Fruit fly (Drosophila melanogaster) whole organism, embryonic: ENCODE measurements around the gene Tnks.

Source experiments
- CG10959 ChIP-seq: fragments of 200-800 bp; sonication (Bioruptor generic); IDR thresholded peaks from 2 replicates; pipeline ENCODE4 v1.3.6; 2022; ENCODE audit warnings: missing biosample characterization, missing genetic modification characterization
- CG11085 ChIP-seq: fragments of 200-800 bp; sonication (Bioruptor generic); IDR thresholded peaks from 2 replicates; pipeline ENCODE4 v1.3.6; 2022; ENCODE audit warnings: missing biosample characterization, missing genetic modification characterization
- CG12071 ChIP-seq: fragments of 200-800 bp; sonication (Bioruptor generic); optimal IDR thresholded peaks from 3 replicates; lab custom pipeline; 2018; ENCODE audit warnings: missing biosample characterization, mild to moderate bottlenecking, missing genetic modification characterization
- CG13287 ChIP-seq: fragments of 200-800 bp; sonication (Bioruptor generic); IDR thresholded peaks from 2 replicates; pipeline ENCODE4 v1.3.6; 2022; ENCODE audit warnings: missing biosample characterization, missing genetic modification characterization; ENCODE audit not compliant: partially characterized antibody
- CG1602 ChIP-seq: fragments of 200-800 bp; sonication (Bioruptor generic); optimal IDR thresholded peaks from 3 replicates; lab custom pipeline; 2016; ENCODE audit warnings: missing biosample characterization, missing genetic modification characterization
- CG17612 ChIP-seq: fragments of 200-800 bp; sonication (Bioruptor generic); IDR thresholded peaks from 2 replicates; pipeline ENCODE4 v1.3.6; 2022; ENCODE audit warnings: missing biosample characterization, missing genetic modification characterization
- CG1792 ChIP-seq: fragments of 200-800 bp; sonication (Bioruptor generic); optimal IDR thresholded peaks from 2 replicates; lab custom pipeline; 2016; ENCODE audit warnings: missing biosample characterization, missing genetic modification characterization
- CG18764 ChIP-seq: fragments of 200-800 bp; sonication (Bioruptor generic); optimal IDR thresholded peaks from 3 replicates; lab custom pipeline; 2016; ENCODE audit warnings: missing biosample characterization, missing genetic modification characterization
- CG31441 ChIP-seq: fragments of 200-800 bp; sonication (Bioruptor generic); IDR thresholded peaks from 2 replicates; pipeline ENCODE4 v1.3.6; 2022; ENCODE audit warnings: missing biosample characterization, missing genetic modification characterization
- CG32767 ChIP-seq: fragments of 200-800 bp; sonication (Bioruptor generic); IDR thresholded peaks from 2 replicates; pipeline ENCODE4 v1.3.6; 2022; ENCODE audit warnings: missing biosample characterization, missing genetic modification characterization
- CG4617 ChIP-seq: fragments of 200-800 bp; sonication (Bioruptor generic); optimal IDR thresholded peaks from 3 replicates; lab custom pipeline; 2016; ENCODE audit warnings: missing biosample characterization, missing genetic modification characterization, borderline replicate concordance
- CG4820 ChIP-seq: fragments of 200-800 bp; sonication (Bioruptor generic); optimal IDR thresholded peaks from 3 replicates; lab custom pipeline; 2016; ENCODE audit warnings: missing biosample characterization, missing genetic modification characterization
- CG7357 ChIP-seq: fragments of 200-800 bp; sonication (Bioruptor generic); IDR thresholded peaks from 3 replicates; pipeline ENCODE4 v1.3.6; 2022; ENCODE audit warnings: missing biosample characterization, missing genetic modification characterization
- CG9215 ChIP-seq: fragments of 200-800 bp; sonication (Bioruptor generic); IDR thresholded peaks from 2 replicates; pipeline ENCODE4 v1.3.6; 2022; ENCODE audit warnings: missing biosample characterization, missing genetic modification characterization
- CG9437 ChIP-seq: fragments of 200-800 bp; sonication (Bioruptor generic); optimal IDR thresholded peaks from 2 replicates; lab custom pipeline; 2018; ENCODE audit warnings: missing biosample characterization, mild to moderate bottlenecking, missing genetic modification characterization
- CG9876 ChIP-seq: fragments of 200-800 bp; sonication (Bioruptor generic); optimal IDR thresholded peaks from 2 replicates; lab custom pipeline; 2016; ENCODE audit warnings: missing biosample characterization, missing genetic modification characterization
- CTCF ChIP-seq: fragments of 200-800 bp; sonication (Bioruptor generic); optimal IDR thresholded peaks from 2 replicates; lab custom pipeline; 2017; ENCODE audit warnings: missing biosample characterization, mild to moderate bottlenecking, missing genetic modification characterization, moderate library complexity
- Camta ChIP-seq: fragments of 200-800 bp; sonication (Bioruptor generic); optimal IDR thresholded peaks from 2 replicates; lab custom pipeline; 2016; ENCODE audit warnings: missing biosample characterization, missing genetic modification characterization
- Doc2 ChIP-seq: fragments of 200-800 bp; sonication (Bioruptor generic); IDR thresholded peaks from 2 replicates; pipeline ENCODE4 v1.3.6; 2022; ENCODE audit warnings: missing biosample characterization, missing genetic modification characterization
- Fer2 ChIP-seq: fragments of 200-800 bp; sonication (Bioruptor generic); optimal IDR thresholded peaks from 2 replicates; lab custom pipeline; 2018; ENCODE audit warnings: missing biosample characterization, mild to moderate bottlenecking, missing genetic modification characterization, moderate library complexity
- HLH3B ChIP-seq: fragments of 200-800 bp; sonication (Bioruptor generic); IDR thresholded peaks from 2 replicates; pipeline ENCODE4 v1.3.6; 2022; ENCODE audit warnings: missing biosample characterization, missing genetic modification characterization
- Hr3 ChIP-seq: fragments of 200-800 bp; sonication (Bioruptor generic); optimal IDR thresholded peaks from 3 replicates; lab custom pipeline; 2016; ENCODE audit warnings: missing biosample characterization, missing genetic modification characterization
- Jarid2 ChIP-seq: fragments of 200-800 bp; sonication (Bioruptor generic); optimal IDR thresholded peaks from 3 replicates; lab custom pipeline; 2017; ENCODE audit warnings: mild to moderate bottlenecking, missing biosample characterization, missing genetic modification reagents, missing genetic modification characterization
- Lim3 ChIP-seq: fragments of 200-800 bp; sonication (Bioruptor generic); IDR thresholded peaks from 2 replicates; pipeline ENCODE4 v1.3.6; 2022; ENCODE audit warnings: missing biosample characterization, missing genetic modification characterization
- Med ChIP-seq: fragments of 200-800 bp; sonication (Bioruptor generic); peaks from one replicate; lab custom pipeline; 2016; ENCODE audit warnings: missing biosample characterization, missing genetic modification characterization, mild to moderate bottlenecking, inconsistent platforms, moderate library complexity
- Mes4 ChIP-seq: fragments of 200-800 bp; sonication (Bioruptor generic); optimal IDR thresholded peaks from 2 replicates; lab custom pipeline; 2016; ENCODE audit warnings: missing biosample characterization, missing genetic modification characterization
- NC2α ChIP-seq: fragments of 200-800 bp; sonication (Bioruptor generic); optimal IDR thresholded peaks from 2 replicates; lab custom pipeline; 2016; ENCODE audit warnings: missing biosample characterization, missing genetic modification characterization
- Nf-YB ChIP-seq: fragments of 200-800 bp; sonication (Bioruptor generic); optimal IDR thresholded peaks from 3 replicates; lab custom pipeline; 2019; ENCODE audit warnings: missing biosample characterization, mild to moderate bottlenecking, missing genetic modification characterization, moderate library complexity
- ci ChIP-seq: fragments of 200-800 bp; sonication (Bioruptor generic); IDR thresholded peaks from 3 replicates; pipeline ENCODE4 v1.3.6; 2022; ENCODE audit warnings: missing biosample characterization, missing genetic modification characterization
- da ChIP-seq: fragments of 200-800 bp; sonication (Bioruptor generic); optimal IDR thresholded peaks from 2 replicates; lab custom pipeline; 2016; ENCODE audit warnings: missing biosample characterization, missing genetic modification characterization
- dmrt99B ChIP-seq: fragments of 200-800 bp; sonication (Bioruptor generic); optimal IDR thresholded peaks from 2 replicates; lab custom pipeline; 2018; ENCODE audit warnings: missing biosample characterization, mild to moderate bottlenecking, missing genetic modification characterization, moderate library complexity
- esg ChIP-seq: fragments of 200-800 bp; sonication (Bioruptor generic); conservative IDR thresholded peaks from 2 replicates; pipeline ENCODE4 v1.3.6; 2022; ENCODE audit warnings: missing biosample characterization, missing genetic modification characterization
- gcm2 ChIP-seq: fragments of 200-800 bp; sonication (Bioruptor generic); optimal IDR thresholded peaks from 2 replicates; lab custom pipeline; 2016; ENCODE audit warnings: missing biosample characterization, missing genetic modification characterization
- gro ChIP-seq: fragments of 200-800 bp; sonication (Bioruptor generic); optimal IDR thresholded peaks from 2 replicates; lab custom pipeline; 2016; ENCODE audit warnings: missing biosample characterization, missing genetic modification characterization
- ham ChIP-seq: fragments of 200-800 bp; sonication (Bioruptor generic); IDR thresholded peaks from 2 replicates; pipeline ENCODE4 v1.3.6; 2022; ENCODE audit warnings: missing biosample characterization, missing genetic modification characterization
- lov ChIP-seq, 2 experiments: fragments of 200-800 bp in 1 of 2; fragments of >200 bp in 1 of 2; sonication (Bioruptor generic) in 1 of 2; IDR thresholded peaks in 1 of 2; optimal IDR thresholded peaks in 1 of 2; 2 replicates in 1 of 2; 3 replicates in 1 of 2; pipeline versions ENCODE4 v1.3.6 to Lab custom; 2017 to 2022; ENCODE audit warnings: missing biosample characterization in 1 of 2, missing genetic modification characterization in 1 of 2
- oc ChIP-seq: fragments of 200-800 bp; sonication (Bioruptor generic); optimal IDR thresholded peaks from 2 replicates; lab custom pipeline; 2018; ENCODE audit warnings: missing biosample characterization, mild to moderate bottlenecking, missing genetic modification characterization, moderate library complexity
- odd ChIP-seq: fragments of 200-800 bp; sonication (Bioruptor generic); optimal IDR thresholded peaks from 2 replicates; lab custom pipeline; 2017; ENCODE audit warnings: missing biosample characterization, mild to moderate bottlenecking, missing genetic modification characterization
- prd ChIP-seq, 3 experiments: fragments of >200 bp in 2 of 3; fragments of 200-800 bp in 1 of 3; sonication (Bioruptor generic) in 1 of 3; optimal IDR thresholded peaks in 2 of 3; IDR thresholded peaks in 1 of 3; 2 replicates in 2 of 3; 3 replicates in 1 of 3; pipeline versions ENCODE4 v1.3.6 to Lab custom; 2017 to 2022; ENCODE audit warnings: missing biosample characterization in 1 of 3, missing genetic modification characterization in 1 of 3
- pum ChIP-seq: fragments of 200-800 bp; sonication (Bioruptor generic); optimal IDR thresholded peaks from 2 replicates; lab custom pipeline; 2016; ENCODE audit warnings: missing biosample characterization, missing genetic modification characterization
- pzg ChIP-seq: fragments of 200-800 bp; sonication (Bioruptor generic); optimal IDR thresholded peaks from 3 replicates; lab custom pipeline; 2018; ENCODE audit warnings: missing biosample characterization, mild to moderate bottlenecking, missing genetic modification characterization, moderate library complexity
- repo ChIP-seq: fragments of 200-800 bp; sonication (Bioruptor generic); optimal IDR thresholded peaks from 2 replicates; lab custom pipeline; 2016; ENCODE audit warnings: missing biosample characterization, missing genetic modification characterization
- sens-2 ChIP-seq: fragments of 200-800 bp; sonication (Bioruptor generic); IDR thresholded peaks from 2 replicates; pipeline ENCODE4 v1.3.6; 2022; ENCODE audit warnings: missing biosample characterization, missing genetic modification characterization
- sug ChIP-seq: fragments of 200-800 bp; optimal IDR thresholded peaks from 2 replicates; lab custom pipeline; 2019; ENCODE audit warnings: missing biosample characterization, mild to moderate bottlenecking, missing genetic modification characterization, moderate library complexity
- tll ChIP-seq, 2 experiments: fragments of 200-800 bp in 1 of 2; fragments of >200 bp in 1 of 2; sonication (Bioruptor generic) in 1 of 2; optimal IDR thresholded peaks; 2 replicates each; lab custom pipeline; 2017 to 2019; ENCODE audit warnings: missing biosample characterization in 2 of 2, missing genetic modification characterization in 2 of 2, mild to moderate bottlenecking in 1 of 2, moderate library complexity in 1 of 2
- vnd ChIP-seq: fragments of 200-800 bp; sonication (Bioruptor generic); IDR thresholded peaks from 3 replicates; pipeline ENCODE4 v1.3.6; 2022; ENCODE audit warnings: missing biosample characterization, missing genetic modification characterization; ENCODE audit not compliant: partially characterized antibody
- vvl ChIP-seq: fragments of 200-800 bp; sonication (Bioruptor generic); IDR thresholded peaks from 2 replicates; pipeline ENCODE4 v1.3.6; 2022; ENCODE audit warnings: missing biosample characterization, missing genetic modification characterization
- wor ChIP-seq: fragments of 200-800 bp; sonication (Bioruptor generic); IDR thresholded peaks from 2 replicates; pipeline ENCODE4 v1.3.6; 2022; ENCODE audit warnings: missing biosample characterization, missing genetic modification characterization
- zfh1 ChIP-seq: fragments of 200-800 bp; sonication (Bioruptor generic); IDR thresholded peaks from 3 replicates; pipeline ENCODE4 v1.3.6; 2022; ENCODE audit warnings: missing biosample characterization, missing genetic modification characterization

The Tnks gene

dm6 chr3R:25646882-25647518 lies 14.1 kb downstream of the Tnks start (continued):
- TF ChIP-seq odd (peak; percentile 80), Doc2 (GFP tag; lab: Robert Waterston, UW) (peak; percentile 69; the same call in 1 of the 2 replicates), CG1792 (GFP tag; lab: Kevin White, UChicago) (peak; percentile 93), CG17612 (peak; percentile 75; the same call in 1 of the 2 replicates), tll (GFP tag; optimal IDR thresholded peaks at IDR 0.05; lab: Kevin White, UChicago) (peak; percentile 58 to 74), gcm2 (peak; percentile 84), prd (optimal IDR thresholded peaks at IDR 0.05; lab: Kevin White, UChicago) (no peak), prd (GFP tag; IDR thresholded peaks at IDR 0.05; lab: Robert Waterston, UW) (peak; percentile 96), Med (peak; percentile 99), CG31441 (GFP tag; lab: Robert Waterston, UW) (peak; percentile 89), Camta (GFP tag; lab: Kevin White, UChicago) (peak; percentile 91), Mes4 (GFP tag; lab: Kevin White, UChicago) (peak; percentile 93), NC2α (GFP tag; lab: Kevin White, UChicago) (peak; percentile 87), Nf-YB (GFP tag; lab: Kevin White, UChicago) (peak; percentile 73), oc (tag; lab: Kevin White, UChicago) (peak; percentile 77), CG7357 (GFP tag; lab: Robert Waterston, UW) (peak; percentile 84), gro (GFP tag; lab: Kevin White, UChicago) (peak; percentile 94), sens-2 (GFP tag; lab: Robert Waterston, UW) (peak; percentile 80), CG11085 (peak; percentile 91), CG32767 (GFP tag; lab: Robert Waterston, UW) (peak; percentile 83), sug (tag; lab: Kevin White, UChicago) (peak; percentile 96), zfh1 (GFP tag; lab: Robert Waterston, UW) (peak; percentile 91), Jarid2 (GFP tag; lab: Kevin White, UChicago) (peak; percentile 75), pzg (GFP tag; lab: Kevin White, UChicago) (peak; percentile 91), repo (GFP tag; lab: Kevin White, UChicago) (peak; percentile 90), CG4617 (peak; percentile 83), ham (peak; percentile 82), wor (peak; percentile 81; the same call in 1 of the 2 replicates), Hr3 (GFP tag; lab: Kevin White, UChicago) (peak; percentile 94), pum (GFP tag; lab: Kevin White, UChicago) (peak; percentile 96), CG18764 (GFP tag; lab: Kevin White, UChicago) (peak; percentile 87), lov (optimal IDR thresholded peaks at IDR 0.05; lab: Kevin White, UChicago) (no peak), lov (GFP tag; IDR thresholded peaks at IDR 0.05; lab: Robert Waterston, UW) (peak; percentile 71; the same call in 1 of the 3 replicates), vnd (GFP tag; lab: Robert Waterston, UW) (peak; percentile 86), esg (GFP tag; lab: Robert Waterston, UW) (peak; percentile 93), ci (peak; percentile 90), CG10959 (peak; percentile 81), Fer2 (tag; lab: Kevin White, UChicago) (peak; percentile 88), CTCF (peak; percentile 56), da (GFP tag; lab: Kevin White, UChicago) (peak; percentile 91), CG9215 (GFP tag; lab: Robert Waterston, UW) (peak; percentile 94), CG9876 (GFP tag; lab: Kevin White, UChicago) (peak; percentile 93), CG12071 (GFP tag; lab: Kevin White, UChicago) (peak; percentile 74), CG1602 (GFP tag; lab: Kevin White, UChicago) (peak; percentile 92), HLH3B (GFP tag; lab: Robert Waterston, UW) (peak; percentile 85), dmrt99B (peak; percentile 85), Lim3 (peak; percentile 73), vvl (GFP tag; lab: Robert Waterston, UW) (peak; percentile 91), CG4820 (GFP tag; lab: Kevin White, UChicago) (peak; percentile 86), CG13287 (GFP tag; lab: Robert Waterston, UW) (peak; percentile 94), CG9437 (peak; percentile 80)
